Fruit fly (Drosophila melanogaster) whole organism, embryonic: ENCODE results near the gene Rabex-5.

Source experiments
- B-H2 ChIP-seq: fragments of 200-800 bp; sonication (Bioruptor generic); optimal IDR thresholded peaks from 2 replicates; lab custom pipeline; 2018; ENCODE audit warnings: missing biosample characterization, mild to moderate bottlenecking, missing genetic modification characterization
- BEAF-32 ChIP-seq: fragments of 200-800 bp; sonication (Bioruptor generic); optimal IDR thresholded peaks from 3 replicates; lab custom pipeline; 2017; ENCODE audit warnings: missing biosample characterization, missing genetic modification characterization, mild to moderate bottlenecking, moderate library complexity, missing genetic modification reagents
- CG10979 ChIP-seq: fragments of 200-800 bp; sonication (Bioruptor generic); optimal IDR thresholded peaks from 2 replicates; lab custom pipeline; 2018; ENCODE audit warnings: missing biosample characterization, mild to moderate bottlenecking, missing genetic modification characterization, moderate library complexity
- CG12071 ChIP-seq: fragments of 200-800 bp; sonication (Bioruptor generic); optimal IDR thresholded peaks from 3 replicates; lab custom pipeline; 2018; ENCODE audit warnings: missing biosample characterization, mild to moderate bottlenecking, missing genetic modification characterization
- CG17186 ChIP-seq: fragments of 200-800 bp; sonication (Bioruptor generic); optimal IDR thresholded peaks from 3 replicates; lab custom pipeline; 2017; ENCODE audit warnings: missing biosample characterization, missing genetic modification reagents, missing genetic modification characterization
- CG2116 ChIP-seq: fragments of 200-800 bp; sonication (Bioruptor generic); optimal IDR thresholded peaks from 3 replicates; lab custom pipeline; 2018; ENCODE audit warnings: missing biosample characterization, mild to moderate bottlenecking, missing genetic modification characterization
- CG34224 ChIP-seq: fragments of 200-800 bp; sonication (Bioruptor generic); IDR thresholded peaks from 3 replicates; pipeline ENCODE4 v1.3.6; 2022; ENCODE audit warnings: missing biosample characterization, missing genetic modification characterization; ENCODE audit not compliant: partially characterized antibody
- CG3726 ChIP-seq: fragments of 200-800 bp; sonication (Bioruptor generic); IDR thresholded peaks from 3 replicates; pipeline ENCODE4, ENCODE4 v1.3.6; 2022; ENCODE audit warnings: missing biosample characterization, missing genetic modification characterization
- CG4854 ChIP-seq: fragments of 200-800 bp; sonication (Bioruptor generic); optimal IDR thresholded peaks from 2 replicates; lab custom pipeline; 2016; ENCODE audit warnings: missing biosample characterization, missing genetic modification characterization, inconsistent platforms
- CG6854 ChIP-seq: fragments of 200-800 bp; sonication (Bioruptor generic); optimal IDR thresholded peaks from 3 replicates; lab custom pipeline; 2017; ENCODE audit warnings: missing biosample characterization, mild to moderate bottlenecking, missing genetic modification characterization
- CG7357 ChIP-seq: fragments of 200-800 bp; sonication (Bioruptor generic); IDR thresholded peaks from 3 replicates; pipeline ENCODE4 v1.3.6; 2022; ENCODE audit warnings: missing biosample characterization, missing genetic modification characterization
- CG7928 ChIP-seq: fragments of 200-800 bp; sonication (Bioruptor generic); optimal IDR thresholded peaks from 2 replicates; lab custom pipeline; 2017; ENCODE audit warnings: missing biosample characterization, mild to moderate bottlenecking, missing genetic modification characterization
- CG8478 ChIP-seq: fragments of >200 bp; optimal IDR thresholded peaks from 2 replicates; lab custom pipeline; 2018
- CG9876 ChIP-seq: fragments of 200-800 bp; sonication (Bioruptor generic); optimal IDR thresholded peaks from 2 replicates; lab custom pipeline; 2016; ENCODE audit warnings: missing biosample characterization, missing genetic modification characterization
- Dfd ChIP-seq, 2 experiments: fragments of >200 bp; optimal IDR thresholded peaks; 2 replicates each; lab custom pipeline; 2017; ENCODE audit warnings: missing biosample characterization in 2 of 2, missing genetic modification characterization in 2 of 2
- Doc3 ChIP-seq: fragments of 200-800 bp; sonication (Bioruptor generic); IDR thresholded peaks from 3 replicates; pipeline ENCODE4 v1.3.6; 2022; ENCODE audit warnings: missing biosample characterization, missing genetic modification characterization; ENCODE audit not compliant: partially characterized antibody
- Dref ChIP-seq: fragments of 200-800 bp; sonication (Bioruptor generic); IDR thresholded peaks from 2 replicates; pipeline ENCODE4 v1.3.6; 2022; ENCODE audit warnings: missing biosample characterization, missing genetic modification characterization
- Hand ChIP-seq: fragments of 200-800 bp; sonication (Bioruptor generic); optimal IDR thresholded peaks from 2 replicates; lab custom pipeline; 2017; ENCODE audit warnings: mild to moderate bottlenecking, missing biosample characterization, missing genetic modification reagents, missing genetic modification characterization
- HmgD ChIP-seq: fragments of 200-800 bp; sonication (Bioruptor generic); optimal IDR thresholded peaks from 3 replicates; lab custom pipeline; 2016; ENCODE audit warnings: missing biosample characterization, missing genetic modification characterization
- HmgZ ChIP-seq: fragments of 200-800 bp; sonication (Bioruptor generic); optimal IDR thresholded peaks from 2 replicates; lab custom pipeline; 2018; ENCODE audit warnings: missing biosample characterization, mild to moderate bottlenecking, missing genetic modification characterization
- Myb ChIP-seq: fragments of 200-800 bp; sonication (Bioruptor generic); optimal IDR thresholded peaks from 2 replicates; lab custom pipeline; 2016; ENCODE audit warnings: missing biosample characterization, missing genetic modification characterization
- Opbp ChIP-seq: fragments of 200-800 bp; sonication (Bioruptor generic); IDR thresholded peaks from 3 replicates; pipeline ENCODE4 v1.3.6; 2022; ENCODE audit warnings: missing biosample characterization, missing genetic modification characterization; ENCODE audit not compliant: partially characterized antibody
- Pdp1 ChIP-seq, 2 experiments: fragments of 200-800 bp; sonication (Bioruptor generic); optimal IDR thresholded peaks; 3 replicates each; lab custom pipeline; 2016; ENCODE audit warnings: missing biosample characterization in 2 of 2, missing genetic modification characterization in 2 of 2, mild to moderate bottlenecking in 1 of 2, moderate library complexity in 1 of 2
- Sry-β ChIP-seq: fragments of 200-800 bp; sonication (Bioruptor generic); optimal IDR thresholded peaks from 2 replicates; lab custom pipeline; 2018; ENCODE audit warnings: missing biosample characterization, mild to moderate bottlenecking, missing genetic modification characterization, moderate library complexity
- Sry-δ ChIP-seq: fragments of 200-800 bp; sonication (Bioruptor generic); optimal IDR thresholded peaks from 2 replicates; lab custom pipeline; 2016; ENCODE audit warnings: missing biosample characterization, missing genetic modification characterization
- crc ChIP-seq: fragments of 200-800 bp; sonication (Bioruptor generic); optimal IDR thresholded peaks from 2 replicates; lab custom pipeline; 2016; ENCODE audit warnings: missing biosample characterization, missing genetic modification characterization
- dysf ChIP-seq: fragments of 200-800 bp; sonication (Bioruptor generic); IDR thresholded peaks from 3 replicates; pipeline ENCODE4 v1.3.6; 2022; ENCODE audit warnings: missing biosample characterization, missing genetic modification characterization
- ems ChIP-seq: fragments of 200-800 bp; sonication (Bioruptor generic); optimal IDR thresholded peaks from 3 replicates; lab custom pipeline; 2016; ENCODE audit warnings: missing biosample characterization, missing genetic modification characterization
- gce ChIP-seq: fragments of 200-800 bp; sonication (Bioruptor generic); IDR thresholded peaks from 3 replicates; pipeline ENCODE4 v1.3.6; 2022; ENCODE audit warnings: missing biosample characterization, missing genetic modification characterization
- her ChIP-seq: fragments of 200-800 bp; sonication (Bioruptor generic); optimal IDR thresholded peaks from 2 replicates; lab custom pipeline; 2016; ENCODE audit warnings: missing biosample characterization, missing genetic modification characterization
- hkb ChIP-seq, 2 experiments: fragments of 200-800 bp in 1 of 2; fragments of >200 bp in 1 of 2; sonication (Bioruptor generic) in 1 of 2; IDR thresholded peaks in 1 of 2; optimal IDR thresholded peaks in 1 of 2; 2 replicates each; pipeline versions ENCODE4 v1.3.6 to Lab custom; 2017 to 2022; ENCODE audit warnings: missing biosample characterization in 1 of 2, missing genetic modification characterization in 1 of 2
- lab ChIP-seq: fragments of 200-800 bp; sonication (Bioruptor generic); optimal IDR thresholded peaks from 3 replicates; lab custom pipeline; 2017; ENCODE audit warnings: missing biosample characterization, missing genetic modification characterization, mild to moderate bottlenecking, moderate library complexity, missing genetic modification reagents
- nau ChIP-seq: fragments of 200-800 bp; sonication (Bioruptor generic); optimal IDR thresholded peaks from 3 replicates; lab custom pipeline; 2017; ENCODE audit warnings: missing biosample characterization, mild to moderate bottlenecking, missing genetic modification characterization, missing genetic modification reagents
- nom ChIP-seq: fragments of 200-800 bp; sonication (Bioruptor generic); optimal IDR thresholded peaks from 2 replicates; lab custom pipeline; 2017; ENCODE audit warnings: missing biosample characterization, missing genetic modification characterization, mild to moderate bottlenecking, moderate library complexity, missing genetic modification reagents
- onecut ChIP-seq: fragments of 200-800 bp; sonication (Bioruptor generic); IDR thresholded peaks from 2 replicates; pipeline ENCODE4 v1.3.6; 2022; ENCODE audit warnings: missing biosample characterization, missing genetic modification characterization
- pita ChIP-seq: fragments of 200-800 bp; sonication (Bioruptor generic); optimal IDR thresholded peaks from 2 replicates; lab custom pipeline; 2017; ENCODE audit warnings: missing biosample characterization, mild to moderate bottlenecking, missing genetic modification characterization
- scrt ChIP-seq: fragments of 200-800 bp; sonication (Bioruptor generic); optimal IDR thresholded peaks from 2 replicates; lab custom pipeline; 2018; ENCODE audit warnings: missing biosample characterization, mild to moderate bottlenecking, missing genetic modification characterization, moderate library complexity
- sna ChIP-seq: fragments of 200-800 bp; sonication (Bioruptor generic); IDR thresholded peaks from 2 replicates; pipeline ENCODE4 v1.3.6; 2022; ENCODE audit warnings: missing biosample characterization, missing genetic modification characterization; ENCODE audit not compliant: partially characterized antibody
- stwl ChIP-seq: fragments of 200-800 bp; sonication (Bioruptor generic); optimal IDR thresholded peaks from 3 replicates; lab custom pipeline; 2018; ENCODE audit warnings: missing biosample characterization, mild to moderate bottlenecking, missing genetic modification characterization, moderate library complexity
- tna ChIP-seq: fragments of 200-800 bp; sonication (Bioruptor generic); IDR thresholded peaks from 2 replicates; pipeline ENCODE4 v1.3.6; 2022; ENCODE audit warnings: missing biosample characterization, missing genetic modification characterization; ENCODE audit not compliant: partially characterized antibody
- trh ChIP-seq: fragments of 200-800 bp; sonication (Bioruptor generic); optimal IDR thresholded peaks from 2 replicates; lab custom pipeline; 2016; ENCODE audit warnings: missing biosample characterization, missing genetic modification characterization
- unc-4 ChIP-seq: fragments of 200-800 bp; sonication (Bioruptor generic); IDR thresholded peaks from 2 replicates; pipeline ENCODE4 v1.3.6; 2022; ENCODE audit warnings: missing biosample characterization, missing genetic modification characterization; ENCODE audit not compliant: partially characterized antibody
- zen2 ChIP-seq: fragments of 200-800 bp; sonication (Bioruptor generic); IDR thresholded peaks from 3 replicates; pipeline ENCODE4 v1.3.6; 2022; ENCODE audit warnings: missing biosample characterization, missing genetic modification characterization; ENCODE audit not compliant: partially characterized antibody

Rabex-5 gene

DNA sequence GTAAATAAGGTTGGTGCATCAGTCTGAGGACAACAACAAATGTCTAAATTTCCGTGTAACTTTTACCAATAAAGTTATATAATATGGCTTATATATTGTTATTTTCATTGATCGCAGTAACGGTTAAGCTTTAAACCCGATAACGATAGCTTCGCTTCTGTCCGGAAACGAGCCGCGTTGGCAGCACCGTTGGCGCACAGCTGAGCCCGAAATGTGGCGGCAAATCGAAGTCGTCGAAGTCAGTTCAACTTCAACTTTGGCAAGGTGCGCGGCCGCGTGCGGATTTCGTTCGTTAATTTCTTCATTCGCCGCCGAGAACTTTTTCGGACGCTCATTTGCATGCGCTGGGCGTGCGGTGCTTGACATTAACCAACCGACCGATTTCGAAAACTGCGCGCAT is 22.5 kb downstream of the Rabex-5 start, which contains the start of gene Myo61F (continued):
- TF ChIP-seq hkb (optimal IDR thresholded peaks at IDR 0.05; lab: Kevin White, UChicago) (no peak), hkb (GFP tag; IDR thresholded peaks at IDR 0.05; lab: Robert Waterston, UW) (no peak), her (GFP tag; lab: Kevin White, UChicago) (no peak), CG7928 (GFP tag; lab: Kevin White, UChicago) (peak; percentile 45), stwl (peak; percentile 9), Dref (GFP tag; lab: Robert Waterston, UW) (peak; percentile 78), Sry-β (no peak), scrt (GFP tag; lab: Kevin White, UChicago) (no peak), ems (GFP tag; lab: Kevin White, UChicago) (no peak), Doc3 (GFP tag; lab: Robert Waterston, UW) (0 out of 3 replicates have a peak, but pooled peaks have one; percentile 12), lab (GFP tag; lab: Kevin White, UChicago) (no peak), zen2 (GFP tag; lab: Robert Waterston, UW) (0 out of 3 replicates have a peak, but pooled peaks have one; percentile 7), B-H2 (GFP tag; lab: Kevin White, UChicago) (peak; percentile 32), trh (GFP tag; lab: Kevin White, UChicago) (no peak), Sry-δ (GFP tag; lab: Kevin White, UChicago) (peak; percentile 12), CG10979 (no peak), gce (GFP tag; lab: Robert Waterston, UW) (0 out of 3 replicates have a peak, but pooled peaks have one; percentile 23), Myb (GFP tag; lab: Kevin White, UChicago) (peak; percentile 93), HmgD (GFP tag; lab: Kevin White, UChicago) (no peak), Hand (GFP tag; lab: Kevin White, UChicago) (no peak), nau (GFP tag; lab: Kevin White, UChicago) (no peak), CG6854 (GFP tag; lab: Kevin White, UChicago) (no peak), unc-4 (GFP tag; lab: Robert Waterston, UW) (peak; percentile 53), CG9876 (no peak), pita (GFP tag; lab: Kevin White, UChicago) (no peak), CG12071 (no peak), CG8478 (lab: Kevin White, UChicago) (no peak), nom (GFP tag; lab: Kevin White, UChicago) (peak; percentile 34), crc (no peak), CG3726 (no peak), CG34224 (GFP tag; lab: Robert Waterston, UW) (peak; percentile 61; the same call in 1 of the 3 replicates), BEAF-32 (peak; percentile 21), sna (GFP tag; lab: Robert Waterston, UW) (peak; percentile 42; the same call in 1 of the 2 replicates), CG2116 (peak; percentile 2), dysf (GFP tag; lab: Robert Waterston, UW) (0 out of 3 replicates have a peak, but pooled peaks have one; percentile 23), CG4854 (GFP tag; lab: Kevin White, UChicago) (no peak), Pdp1 (GFP tag; optimal IDR thresholded peaks at IDR 0.05; lab: Kevin White, UChicago) (peak in 1 of 2 experiments; percentile 94), CG7357 (no peak), HmgZ (tag; lab: Kevin White, UChicago) (peak; percentile 27), CG17186 (peak; percentile 72), tna (GFP tag; lab: Robert Waterston, UW) (peak; percentile 39; the same call in 1 of the 2 replicates), Dfd (GFP tag; optimal IDR thresholded peaks at IDR 0.05; lab: Kevin White, UChicago) (no peak), Opbp (GFP tag; lab: Robert Waterston, UW) (0 out of 3 replicates have a peak, but pooled peaks have one; percentile 34), onecut (GFP tag; lab: Robert Waterston, UW) (peak; percentile 46)
